Fruit fly (Drosophila melanogaster): Measurements from ENCODE around the gene CG5056.

- TF ChIP-seq CTCF (optimal IDR thresholded peaks at IDR 0.05) (no peak), CG8478 (optimal IDR thresholded peaks at IDR 0.05) (no peak)
These were observed 35.2 kb upstream of the CG5056 start, which contains the start of the genes Schip1 and Cox10 for dm6 chr2L:10331066-10331847.
